Worm (Caenorhabditis elegans): ENCODE data around the gene best-24.

Gene best-24

DNA sequence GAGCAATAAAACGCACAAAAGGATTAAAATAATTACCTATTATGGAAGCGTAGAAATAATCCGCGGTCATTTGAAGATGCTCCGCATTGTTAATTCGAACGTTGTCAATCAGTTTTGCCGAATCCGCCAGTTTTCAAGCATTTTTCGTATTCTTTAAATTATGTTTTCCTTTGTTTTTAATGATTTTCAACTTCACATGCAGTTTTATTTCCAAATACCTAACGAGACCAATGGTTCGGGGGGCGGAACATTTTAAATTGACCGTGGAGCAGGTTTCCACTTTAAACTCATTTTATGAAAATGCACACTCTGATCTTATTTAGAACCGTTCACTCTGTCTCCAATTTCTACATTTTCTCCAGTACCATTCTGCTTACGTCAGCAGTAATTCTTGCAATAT, 6.1 kb upstream of the best-24 start, which contains the start of gene ZK688.4:
Gene ZK688.4, plus strand, starts transcription at position 301 of the 400 bp plus-strand sequence.
- TF ChIP-seq nhr-11 (tag; optimal IDR thresholded peaks at IDR 0.05): no peak
- no peak for TF ChIP-seq fos-1 (tag; optimal IDR thresholded peaks at IDR 0.05)
- TF ChIP-seq aly-2 (tag; optimal IDR thresholded peaks at IDR 0.05): no peak
- no peak for TF ChIP-seq ceh-16 (tag; optimal IDR thresholded peaks at IDR 0.05)
- no peak for TF ChIP-seq ZK546.5 (tag; optimal IDR thresholded peaks at IDR 0.05)
- TF ChIP-seq Y55F3AM.14 (GFP tag; optimal IDR thresholded peaks at IDR 0.05): no peak
- no peak for TF ChIP-seq ama-1 (optimal IDR thresholded peaks at IDR 0.05)
- no peak for TF ChIP-seq mab-5 (tag; optimal IDR thresholded peaks at IDR 0.05)
- TF ChIP-seq nhr-23 (tag; optimal IDR thresholded peaks at IDR 0.05): no peak
- TF ChIP-seq sma-9 (GFP tag; optimal IDR thresholded peaks at IDR 0.05): no peak
- TF ChIP-seq sma-9 (tag; optimal IDR thresholded peaks at IDR 0.05): no peak
- TF ChIP-seq nhr-21 (tag; optimal IDR thresholded peaks at IDR 0.05): no peak
- TF ChIP-seq nhr-6 (tag; optimal IDR thresholded peaks at IDR 0.05): no peak
- no peak for TF ChIP-seq mbf-1 (tag; optimal IDR thresholded peaks at IDR 0.05)
- no peak for TF ChIP-seq elt-1 (tag; optimal IDR thresholded peaks at IDR 0.05)
- TF ChIP-seq ztf-11 (tag; optimal IDR thresholded peaks at IDR 0.05): no peak
- TF ChIP-seq ceh-82 (tag; optimal IDR thresholded peaks at IDR 0.05): no peak
- no peak for TF ChIP-seq peb-1 (tag; optimal IDR thresholded peaks at IDR 0.05)
- no peak for TF ChIP-seq nhr-237 (tag; optimal IDR thresholded peaks at IDR 0.05)
- no peak for TF ChIP-seq lsy-2 (tag; optimal IDR thresholded peaks at IDR 0.05)

DNA sequence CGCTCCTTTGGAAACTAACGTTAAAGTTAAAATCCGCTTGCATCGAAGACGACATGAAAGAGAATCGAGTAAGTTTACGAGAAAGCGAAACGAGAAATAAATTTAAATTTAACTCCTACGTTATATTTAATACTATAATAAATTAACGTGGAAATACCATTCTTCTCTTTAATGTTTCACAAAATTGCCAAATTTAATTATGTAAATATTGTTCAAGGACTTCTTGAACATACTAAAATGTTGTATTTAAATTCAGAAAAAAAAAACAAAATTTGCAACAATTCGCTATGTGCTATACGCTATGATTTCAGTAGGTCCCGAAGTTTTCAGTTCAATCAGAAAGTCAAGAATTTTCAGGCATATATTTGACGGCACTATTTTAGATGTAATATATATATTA, 3.9 kb upstream of the best-24 start, which contains the start of gene ZK688.10:
Gene ZK688.10, minus strand, starts transcription at position 101 of the 400 bp plus-strand sequence.
- TF ChIP-seq nhr-25 (tag; optimal IDR thresholded peaks at IDR 0.05): no peak
- no peak for TF ChIP-seq unc-39 (tag; optimal IDR thresholded peaks at IDR 0.05)
- no peak for TF ChIP-seq lin-39 (tag; optimal IDR thresholded peaks at IDR 0.05)
- no peak for TF ChIP-seq F13H6.1 (tag; optimal IDR thresholded peaks at IDR 0.05)
- TF ChIP-seq zag-1 (tag; optimal IDR thresholded peaks at IDR 0.05): no peak
- TF ChIP-seq fos-1 (tag; optimal IDR thresholded peaks at IDR 0.05): no peak
- TF ChIP-seq nhr-23 (tag; optimal IDR thresholded peaks at IDR 0.05): no peak

DNA sequence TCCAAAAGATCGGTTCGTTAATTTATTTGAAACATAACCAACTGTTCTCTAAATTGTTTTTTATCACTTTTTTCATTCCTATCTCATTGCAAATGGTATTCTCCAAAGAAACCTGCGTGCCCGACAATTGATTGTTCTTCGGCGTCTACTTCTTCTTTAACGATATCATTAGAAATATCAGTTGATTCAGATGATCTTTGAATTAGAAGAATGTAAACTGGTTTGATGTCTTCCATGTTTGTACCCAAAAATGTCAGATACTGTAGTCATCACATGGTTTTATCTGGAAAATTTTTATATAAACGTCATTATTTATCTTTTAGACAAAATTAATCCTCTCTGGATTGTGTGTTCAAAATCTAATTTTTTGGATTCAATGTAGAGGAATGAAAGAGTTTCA, 3.1 kb upstream of the best-24 start:
- peak; percentile 45 for TF ChIP-seq gmeb-1 (tag; optimal IDR thresholded peaks at IDR 0.05)
- no peak for TF ChIP-seq mab-5 (tag; optimal IDR thresholded peaks at IDR 0.05)
- peak; percentile 55 for TF ChIP-seq sma-3 (GFP tag; optimal IDR thresholded peaks at IDR 0.05)
- no peak for TF ChIP-seq lin-39 (tag; optimal IDR thresholded peaks at IDR 0.05)
- TF ChIP-seq nhr-129 (tag; optimal IDR thresholded peaks at IDR 0.05): no peak
- peak; percentile 1 for TF ChIP-seq blmp-1 (tag; optimal IDR thresholded peaks at IDR 0.05; ENCODE audit: insufficient read depth)
- peak; percentile 76 for TF ChIP-seq nhr-25 (tag; optimal IDR thresholded peaks at IDR 0.05)
- peak in 1 of 2 experiments; percentile 48 for TF ChIP-seq lsy-2 (tag; optimal IDR thresholded peaks at IDR 0.05)
- peak; percentile 73 for TF ChIP-seq sma-9 (GFP tag; optimal IDR thresholded peaks at IDR 0.05)
- TF ChIP-seq sma-9 (tag; optimal IDR thresholded peaks at IDR 0.05): no peak
- peak; percentile 81 for TF ChIP-seq nhr-21 (tag; optimal IDR thresholded peaks at IDR 0.05)

DNA sequence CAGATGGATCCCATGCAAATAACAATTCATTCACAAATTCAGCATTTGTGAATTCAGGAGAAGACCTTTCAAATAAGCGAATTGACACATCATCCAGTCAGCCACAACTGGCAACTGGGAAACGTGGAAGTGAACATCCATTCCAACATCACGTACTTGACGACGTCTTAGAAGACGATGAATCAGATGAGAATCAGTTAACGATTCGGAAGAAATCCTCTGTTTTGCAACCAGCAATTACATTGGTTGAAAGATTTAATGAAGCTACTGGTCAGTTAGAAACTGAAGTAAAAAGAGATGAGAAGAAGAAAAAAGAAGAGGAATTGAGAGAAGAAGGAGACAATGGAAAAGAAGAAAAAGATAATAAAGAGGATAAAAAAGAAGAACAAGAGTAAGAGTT, 2.6 kb downstream of the best-24 start:
- TF ChIP-seq unc-55 (GFP tag; optimal IDR thresholded peaks at IDR 0.05) (no peak), peb-1 (tag; optimal IDR thresholded peaks at IDR 0.05) (no peak), zag-1 (tag; optimal IDR thresholded peaks at IDR 0.05) (no peak), ztf-11 (tag; optimal IDR thresholded peaks at IDR 0.05) (no peak), lin-13 (GFP tag; optimal IDR thresholded peaks at IDR 0.05) (no peak), F13H6.1 (tag; optimal IDR thresholded peaks at IDR 0.05) (no peak), Y55F3AM.14 (GFP tag; optimal IDR thresholded peaks at IDR 0.05) (no peak), sma-3 (GFP tag; optimal IDR thresholded peaks at IDR 0.05) (no peak), C34F6.9 (tag; optimal IDR thresholded peaks at IDR 0.05) (no peak), ceh-16 (tag; optimal IDR thresholded peaks at IDR 0.05) (no peak), nhr-23 (tag; optimal IDR thresholded peaks at IDR 0.05) (no peak), snpc-4 (tag; optimal IDR thresholded peaks at IDR 0.05) (no peak), lin-11 (tag; optimal IDR thresholded peaks at IDR 0.05) (no peak), nhr-21 (tag; optimal IDR thresholded peaks at IDR 0.05) (no peak), egl-27 (tag; optimal IDR thresholded peaks at IDR 0.05) (no peak), ZK546.5 (tag; optimal IDR thresholded peaks at IDR 0.05) (no peak), aly-2 (tag; optimal IDR thresholded peaks at IDR 0.05) (no peak)

DNA sequence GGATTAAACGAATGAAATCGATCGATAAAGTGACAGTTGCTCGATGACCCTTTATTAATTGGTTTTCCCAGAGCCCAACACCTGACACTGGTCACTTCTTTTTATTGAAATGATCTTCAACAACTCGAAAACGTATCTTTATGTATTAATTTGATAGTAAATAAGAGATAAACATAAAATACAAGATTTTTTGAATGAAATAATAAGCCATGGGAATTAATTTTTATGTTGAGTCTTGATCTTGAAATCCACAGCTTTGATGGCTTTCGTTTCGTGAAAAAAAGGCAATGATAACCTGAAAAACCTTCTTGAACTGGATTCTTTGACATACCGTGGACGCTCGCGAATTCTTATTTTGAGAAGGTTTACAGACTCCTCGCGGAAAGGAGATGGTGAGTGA, 6.7 kb downstream of the best-24 start, which contains the start of gene pcp-5:
Gene pcp-5, minus strand, starts transcription at position 101 of the 400 bp plus-strand sequence.
- no peak for TF ChIP-seq dmd-4 (tag; optimal IDR thresholded peaks at IDR 0.05)
- peak in 1 of 2 experiments; percentile 6 for TF ChIP-seq lsy-2 (tag; optimal IDR thresholded peaks at IDR 0.05)

Measured in whole organism, L2 larva.